Fruit fly (Drosophila melanogaster) whole organism, embryonic: ENCODE data around the gene Tmtc2.

Experiments
- Blimp-1 ChIP-seq: fragments of 200-800 bp; sonication (Bioruptor generic); optimal IDR thresholded peaks from 3 replicates; lab custom pipeline; 2018; ENCODE audit warnings: missing biosample characterization, missing genetic modification characterization, mild to moderate bottlenecking, moderate library complexity, missing genetic modification reagents
- CG10462 ChIP-seq: fragments of 200-800 bp; sonication (Bioruptor generic); optimal IDR thresholded peaks from 2 replicates; lab custom pipeline; 2016; ENCODE audit warnings: missing biosample characterization, missing genetic modification characterization
- CG12104 ChIP-seq: fragments of 200-800 bp; sonication (Bioruptor generic); optimal IDR thresholded peaks from 3 replicates; lab custom pipeline; 2016; ENCODE audit warnings: missing biosample characterization, missing genetic modification characterization
- CG12769 ChIP-seq: fragments of 200-800 bp; sonication (Bioruptor generic); optimal IDR thresholded peaks from 2 replicates; lab custom pipeline; 2019; ENCODE audit warnings: missing biosample characterization, mild to moderate bottlenecking, missing genetic modification characterization, moderate library complexity
- CG14441 ChIP-seq: fragments of 200-800 bp; sonication (Bioruptor generic); IDR thresholded peaks from 2 replicates; pipeline ENCODE4 v1.3.6; 2022; ENCODE audit warnings: missing biosample characterization, missing genetic modification characterization
- CG1529 ChIP-seq: fragments of 200-800 bp; sonication (Bioruptor generic); optimal IDR thresholded peaks from 3 replicates; lab custom pipeline; 2018; ENCODE audit warnings: missing biosample characterization, missing genetic modification characterization
- CG1603 ChIP-seq: fragments of 200-800 bp; sonication (Bioruptor generic); optimal IDR thresholded peaks from 2 replicates; lab custom pipeline; 2019; ENCODE audit warnings: missing biosample characterization, mild to moderate bottlenecking, missing genetic modification characterization, moderate library complexity
- CG17361 ChIP-seq: fragments of 200-800 bp; sonication (Bioruptor generic); IDR thresholded peaks from 3 replicates; pipeline ENCODE4 v1.3.6; 2022; ENCODE audit warnings: missing biosample characterization, missing genetic modification characterization
- CG18599 ChIP-seq: fragments of 200-800 bp; sonication (Bioruptor generic); optimal IDR thresholded peaks from 3 replicates; lab custom pipeline; 2017; ENCODE audit warnings: missing biosample characterization, missing genetic modification characterization, mild to moderate bottlenecking, moderate library complexity, missing genetic modification reagents
- CG2678 ChIP-seq: fragments of 200-800 bp; sonication (Bioruptor generic); optimal IDR thresholded peaks from 3 replicates; lab custom pipeline; 2019; ENCODE audit warnings: missing biosample characterization, mild to moderate bottlenecking, missing genetic modification characterization, moderate library complexity
- CG2875 ChIP-seq: fragments of 200-800 bp; sonication (Bioruptor generic); optimal IDR thresholded peaks from 2 replicates; lab custom pipeline; 2017; ENCODE audit warnings: missing biosample characterization, mild to moderate bottlenecking, missing genetic modification characterization, missing genetic modification reagents
- CG6272 ChIP-seq: fragments of 200-800 bp; sonication (Bioruptor generic); IDR thresholded peaks from 2 replicates; pipeline ENCODE4 v1.3.6; 2022; ENCODE audit warnings: missing biosample characterization, missing genetic modification characterization
- CG6689 ChIP-seq: fragments of 200-800 bp; sonication (Bioruptor generic); IDR thresholded peaks from 2 replicates; pipeline ENCODE4 v1.3.6; 2022; ENCODE audit warnings: missing biosample characterization, missing genetic modification characterization
- CG6813 ChIP-seq: fragments of 200-800 bp; sonication (Bioruptor generic); optimal IDR thresholded peaks from 2 replicates; lab custom pipeline; 2017; ENCODE audit warnings: missing biosample characterization, missing genetic modification characterization, mild to moderate bottlenecking, moderate library complexity, missing genetic modification reagents
- CG7372 ChIP-seq: fragments of 200-800 bp; sonication (Bioruptor generic); IDR thresholded peaks from 2 replicates; pipeline ENCODE4 v1.3.6; 2022; ENCODE audit warnings: missing biosample characterization, missing genetic modification characterization
- CG8290 ChIP-seq, 3 experiments: fragments of 200-800 bp; sonication (Bioruptor generic); optimal IDR thresholded peaks; 2 replicates each; lab custom pipeline; 2016 to 2019; ENCODE audit warnings: missing biosample characterization in 3 of 3, missing genetic modification characterization in 3 of 3, mild to moderate bottlenecking in 2 of 3, moderate library complexity in 1 of 3
- Dad ChIP-seq: fragments of 200-800 bp; sonication (Bioruptor generic); optimal IDR thresholded peaks from 3 replicates; lab custom pipeline; 2016; ENCODE audit warnings: missing biosample characterization, missing genetic modification characterization
- Dref ChIP-seq: fragments of 200-800 bp; sonication (Bioruptor generic); IDR thresholded peaks from 2 replicates; pipeline ENCODE4 v1.3.6; 2022; ENCODE audit warnings: missing biosample characterization, missing genetic modification characterization
- Ets65A ChIP-seq: fragments of 200-800 bp; sonication (Bioruptor generic); peaks from one replicate; lab custom pipeline; 2016; ENCODE audit warnings: missing biosample characterization, missing genetic modification characterization
- Hmr ChIP-seq: fragments of 200-800 bp; sonication (Bioruptor generic); optimal IDR thresholded peaks from 3 replicates; lab custom pipeline; 2017; ENCODE audit warnings: mild to moderate bottlenecking, missing biosample characterization, missing genetic modification reagents, missing genetic modification characterization
- Hr78 ChIP-seq, 2 experiments: fragments of 200-800 bp in 1 of 2; fragments of >200 bp in 1 of 2; sonication (Bioruptor generic) in 1 of 2; optimal IDR thresholded peaks; 2 replicates each; lab custom pipeline; 2017 to 2019; ENCODE audit warnings: missing biosample characterization in 2 of 2, missing genetic modification characterization in 2 of 2, mild to moderate bottlenecking in 1 of 2, moderate library complexity in 1 of 2
- Lpt ChIP-seq: fragments of >200 bp; optimal IDR thresholded peaks from 2 replicates; lab custom pipeline; 2018; ENCODE audit warnings: missing biosample characterization, missing genetic modification characterization
- Mad ChIP-seq: fragments of 200-800 bp; sonication (Bioruptor generic); optimal IDR thresholded peaks from 2 replicates; lab custom pipeline; 2016; ENCODE audit warnings: missing biosample characterization, missing genetic modification characterization
- Med ChIP-seq: fragments of 200-800 bp; sonication (Bioruptor generic); peaks from one replicate; lab custom pipeline; 2016; ENCODE audit warnings: missing biosample characterization, missing genetic modification characterization, mild to moderate bottlenecking, inconsistent platforms, moderate library complexity
- ase ChIP-seq: fragments of 200-800 bp; sonication (Bioruptor generic); IDR thresholded peaks from 3 replicates; pipeline ENCODE4 v1.3.6; 2022; ENCODE audit warnings: missing biosample characterization, missing genetic modification characterization
- bab2 ChIP-seq: fragments of 200-800 bp; sonication (Bioruptor generic); optimal IDR thresholded peaks from 2 replicates; lab custom pipeline; 2016; ENCODE audit warnings: missing biosample characterization, missing genetic modification characterization
- caup ChIP-seq: fragments of 200-800 bp; sonication (Bioruptor generic); optimal IDR thresholded peaks from 3 replicates; lab custom pipeline; 2017; ENCODE audit warnings: missing biosample characterization, mild to moderate bottlenecking, missing genetic modification characterization, moderate library complexity; ENCODE audit not compliant: severe bottlenecking
- chif ChIP-seq, 2 experiments: fragments of 200-800 bp; sonication (Bioruptor generic); optimal IDR thresholded peaks; 3 replicates each; lab custom pipeline; 2016; ENCODE audit warnings: missing biosample characterization in 2 of 2, missing genetic modification characterization in 2 of 2
- ci ChIP-seq: fragments of 200-800 bp; sonication (Bioruptor generic); IDR thresholded peaks from 3 replicates; pipeline ENCODE4 v1.3.6; 2022; ENCODE audit warnings: missing biosample characterization, missing genetic modification characterization
- cwo ChIP-seq: fragments of 200-800 bp; sonication (Bioruptor generic); optimal IDR thresholded peaks from 3 replicates; lab custom pipeline; 2017; ENCODE audit warnings: missing biosample characterization, missing genetic modification characterization, mild to moderate bottlenecking, moderate library complexity, missing genetic modification reagents
- dmrt99B ChIP-seq: fragments of 200-800 bp; sonication (Bioruptor generic); optimal IDR thresholded peaks from 2 replicates; lab custom pipeline; 2018; ENCODE audit warnings: missing biosample characterization, mild to moderate bottlenecking, missing genetic modification characterization, moderate library complexity
- dysf ChIP-seq: fragments of 200-800 bp; sonication (Bioruptor generic); IDR thresholded peaks from 3 replicates; pipeline ENCODE4 v1.3.6; 2022; ENCODE audit warnings: missing biosample characterization, missing genetic modification characterization
- gem ChIP-seq: fragments of 200-800 bp; sonication (Bioruptor generic); optimal IDR thresholded peaks from 2 replicates; lab custom pipeline; 2019; ENCODE audit warnings: missing biosample characterization, mild to moderate bottlenecking, missing genetic modification characterization, moderate library complexity
- ind ChIP-seq: fragments of 200-800 bp; sonication (Bioruptor generic); optimal IDR thresholded peaks from 3 replicates; lab custom pipeline; 2016; ENCODE audit warnings: missing biosample characterization, missing genetic modification characterization
- lmd ChIP-seq: fragments of 200-800 bp; sonication (Bioruptor generic); IDR thresholded peaks from 2 replicates; pipeline ENCODE4 v1.3.6; 2022; ENCODE audit warnings: missing biosample characterization, missing genetic modification characterization
- mam ChIP-seq: fragments of 200-800 bp; sonication (Bioruptor generic); optimal IDR thresholded peaks from 3 replicates; lab custom pipeline; 2016; ENCODE audit warnings: missing biosample characterization, missing genetic modification characterization
- nerfin-2 ChIP-seq: fragments of 200-800 bp; sonication (Bioruptor generic); IDR thresholded peaks from 2 replicates; pipeline ENCODE4 v1.3.6; 2022; ENCODE audit warnings: missing biosample characterization, missing genetic modification characterization; ENCODE audit not compliant: partially characterized antibody
- nmo ChIP-seq: fragments of 200-800 bp; sonication (Bioruptor generic); optimal IDR thresholded peaks from 2 replicates; lab custom pipeline; 2018; ENCODE audit warnings: missing biosample characterization, mild to moderate bottlenecking, missing genetic modification characterization, moderate library complexity
- prd ChIP-seq, 3 experiments: fragments of >200 bp in 2 of 3; fragments of 200-800 bp in 1 of 3; sonication (Bioruptor generic) in 1 of 3; optimal IDR thresholded peaks in 2 of 3; IDR thresholded peaks in 1 of 3; 2 replicates in 2 of 3; 3 replicates in 1 of 3; pipeline versions ENCODE4 v1.3.6 to Lab custom; 2017 to 2022; ENCODE audit warnings: missing biosample characterization in 1 of 3, missing genetic modification characterization in 1 of 3
- pum ChIP-seq: fragments of 200-800 bp; sonication (Bioruptor generic); optimal IDR thresholded peaks from 2 replicates; lab custom pipeline; 2016; ENCODE audit warnings: missing biosample characterization, missing genetic modification characterization
- ranshi ChIP-seq: fragments of 200-800 bp; sonication (Bioruptor generic); IDR thresholded peaks from 2 replicates; pipeline ENCODE4 v1.3.6; 2022; ENCODE audit warnings: missing biosample characterization, missing genetic modification characterization
- scrt ChIP-seq: fragments of 200-800 bp; sonication (Bioruptor generic); optimal IDR thresholded peaks from 2 replicates; lab custom pipeline; 2018; ENCODE audit warnings: missing biosample characterization, mild to moderate bottlenecking, missing genetic modification characterization, moderate library complexity
- sisA ChIP-seq: fragments of 200-800 bp; sonication (Bioruptor generic); IDR thresholded peaks from 2 replicates; pipeline ENCODE4 v1.3.6; 2022; ENCODE audit warnings: missing biosample characterization, missing genetic modification characterization
- sna ChIP-seq: fragments of 200-800 bp; sonication (Bioruptor generic); IDR thresholded peaks from 2 replicates; pipeline ENCODE4 v1.3.6; 2022; ENCODE audit warnings: missing biosample characterization, missing genetic modification characterization; ENCODE audit not compliant: partially characterized antibody
- stc ChIP-seq: fragments of 200-800 bp; sonication (Bioruptor generic); IDR thresholded peaks from 2 replicates; pipeline ENCODE4 v1.3.6; 2022; ENCODE audit warnings: missing biosample characterization, missing genetic modification characterization
- unc-4 ChIP-seq: fragments of 200-800 bp; sonication (Bioruptor generic); IDR thresholded peaks from 2 replicates; pipeline ENCODE4 v1.3.6; 2022; ENCODE audit warnings: missing biosample characterization, missing genetic modification characterization; ENCODE audit not compliant: partially characterized antibody

Tmtc2 gene

dm6 chr2L:893171-893570 is 29.4 kb upstream of the Tmtc2 start (continued):
- TF ChIP-seq CG1529 (GFP tag; lab: Kevin White, UChicago) = no peak
- no peak for TF ChIP-seq dysf (GFP tag; lab: Robert Waterston, UW)
- TF ChIP-seq unc-4 (GFP tag; lab: Robert Waterston, UW) = no peak
- TF ChIP-seq stc (GFP tag; lab: Robert Waterston, UW) = no peak
- TF ChIP-seq cwo (GFP tag; lab: Kevin White, UChicago) = no peak
- TF ChIP-seq pum = no peak
- TF ChIP-seq Hr78 (GFP tag; optimal IDR thresholded peaks at IDR 0.05; lab: Kevin White, UChicago) = no peak
- TF ChIP-seq chif (GFP tag; optimal IDR thresholded peaks at IDR 0.05; lab: Kevin White, UChicago) = no peak
- no peak for TF ChIP-seq CG2875 (GFP tag; lab: Kevin White, UChicago)
- no peak for TF ChIP-seq CG6813
- no peak for TF ChIP-seq CG17361 (GFP tag; lab: Robert Waterston, UW)
- TF ChIP-seq Blimp-1 (GFP tag; lab: Kevin White, UChicago) = no peak

dm6 chr2L:895448-895847 is 27.1 kb upstream of the Tmtc2 start:
- peak; percentile 23 for TF ChIP-seq CG1603 (tag; lab: Kevin White, UChicago)
- peak; percentile 82 for TF ChIP-seq Ets65A (GFP tag; lab: Kevin White, UChicago)
- peak; percentile 46 for TF ChIP-seq sisA (GFP tag; lab: Robert Waterston, UW)
- TF ChIP-seq scrt = no peak
- TF ChIP-seq Dad = no peak
- TF ChIP-seq Med (GFP tag; lab: Kevin White, UChicago) = peak; percentile 68
- TF ChIP-seq nerfin-2 (GFP tag; lab: Robert Waterston, UW) = no peak
- no peak for TF ChIP-seq CG8290 (GFP tag; optimal IDR thresholded peaks at IDR 0.05; lab: Kevin White, UChicago)
- peak in 1 of 2 experiments; percentile 7 for TF ChIP-seq CG8290 (tag; optimal IDR thresholded peaks at IDR 0.05; lab: Kevin White, UChicago)
- TF ChIP-seq prd (optimal IDR thresholded peaks at IDR 0.05; lab: Kevin White, UChicago) = no peak
- TF ChIP-seq prd (GFP tag; IDR thresholded peaks at IDR 0.05; lab: Robert Waterston, UW) = 0 out of 3 replicates have a peak, but pooled peaks have one; percentile 20
- TF ChIP-seq sna (GFP tag; lab: Robert Waterston, UW) = no peak
- TF ChIP-seq Dref (GFP tag; lab: Robert Waterston, UW) = no peak

dm6 chr2L:897124-897523 is 25.5 kb upstream of the Tmtc2 start:
- TF ChIP-seq CG2678 (tag; lab: Kevin White, UChicago) = peak; percentile 41
- TF ChIP-seq CG6813 = peak; percentile 26
- no peak for TF ChIP-seq CG10462 (GFP tag; lab: Kevin White, UChicago)
- TF ChIP-seq ind (GFP tag; lab: Kevin White, UChicago) = peak; percentile 31
- TF ChIP-seq CG7372 (GFP tag; lab: Robert Waterston, UW) = no peak
- no peak for TF ChIP-seq Lpt (GFP tag; lab: Kevin White, UChicago)
- peak; percentile 32; the same call in 1 of the 2 replicates for TF ChIP-seq ranshi (GFP tag; lab: Robert Waterston, UW)
- 0 out of 2 replicates have a peak, but pooled peaks have one; percentile 17 for TF ChIP-seq CG14441 (GFP tag; lab: Robert Waterston, UW)
- peak; percentile 41 for TF ChIP-seq gem (tag; lab: Kevin White, UChicago)
- peak; percentile 29 for TF ChIP-seq mam
- peak; percentile 3 for TF ChIP-seq cwo (GFP tag; lab: Kevin White, UChicago)
- peak; percentile 6 for TF ChIP-seq caup (GFP tag; lab: Kevin White, UChicago)
- TF ChIP-seq CG18599 = peak; percentile 44
- TF ChIP-seq lmd (GFP tag; lab: Robert Waterston, UW) = peak; percentile 45
- peak; percentile 22; the same call in 1 of the 2 replicates for TF ChIP-seq CG6689
- TF ChIP-seq Hmr = peak; percentile 15
- no peak for TF ChIP-seq Mad (GFP tag; lab: Kevin White, UChicago)
- peak; percentile 23 for TF ChIP-seq dmrt99B (tag; lab: Kevin White, UChicago)
- no peak for TF ChIP-seq CG12104
- TF ChIP-seq ci = 0 out of 3 replicates have a peak, but pooled peaks have one; percentile 43
- TF ChIP-seq CG12769 (tag; lab: Kevin White, UChicago) = peak; percentile 51
- no peak for TF ChIP-seq CG6272 (GFP tag; lab: Robert Waterston, UW)
- no peak for TF ChIP-seq nmo (GFP tag; lab: Kevin White, UChicago)
- peak; percentile 19 for TF ChIP-seq bab2 (GFP tag; lab: Kevin White, UChicago)
- TF ChIP-seq ase (GFP tag; lab: Robert Waterston, UW) = 0 out of 3 replicates have a peak, but pooled peaks have one; percentile 38
